Fruit fly (Drosophila melanogaster): Measurements from ENCODE around the gene CG5274.

CG5274 gene

dm6 chr3L:20410780-20411179, 16.7 kb downstream of the CG5274 start (continued):
- TF ChIP-seq Oaz (GFP tag; IDR thresholded peaks at IDR 0.05): no peak
- TF ChIP-seq CG17186 (GFP tag; optimal IDR thresholded peaks at IDR 0.05): no peak
- no peak for TF ChIP-seq fu2 (GFP tag; optimal IDR thresholded peaks at IDR 0.05)
- TF ChIP-seq CG2199 (GFP tag; IDR thresholded peaks at IDR 0.05): no peak
- TF ChIP-seq CG6854 (GFP tag; optimal IDR thresholded peaks at IDR 0.05): no peak
- no peak for TF ChIP-seq Xbp1 (GFP tag; optimal IDR thresholded peaks at IDR 0.05)
- no peak for TF ChIP-seq pfk (GFP tag; optimal IDR thresholded peaks at IDR 0.05)
- no peak for TF ChIP-seq lab (GFP tag; optimal IDR thresholded peaks at IDR 0.05)
- no peak for TF ChIP-seq pzg (GFP tag; optimal IDR thresholded peaks at IDR 0.05)
- no peak for TF ChIP-seq Hmr (GFP tag; optimal IDR thresholded peaks at IDR 0.05)
- TF ChIP-seq CG17568 (GFP tag; optimal IDR thresholded peaks at IDR 0.05): peak; percentile 23
- TF ChIP-seq CG12659 (GFP tag; optimal IDR thresholded peaks at IDR 0.05): peak; percentile 8
- TF ChIP-seq cg (GFP tag; optimal IDR thresholded peaks at IDR 0.05): peak; percentile 60
- TF ChIP-seq Eip74EF (GFP tag; optimal IDR thresholded peaks at IDR 0.05): peak in 1 of 2 experiments; percentile 52
- no peak for TF ChIP-seq pros (GFP tag; optimal IDR thresholded peaks at IDR 0.05)
- TF ChIP-seq CrebB (tag; optimal IDR thresholded peaks at IDR 0.05): no peak
- TF ChIP-seq NfI (GFP tag; optimal IDR thresholded peaks at IDR 0.05): peak; percentile 10
- no peak for TF ChIP-seq NK7.1 (GFP tag; optimal IDR thresholded peaks at IDR 0.05)
- TF ChIP-seq gsb-n (tag; optimal IDR thresholded peaks at IDR 0.05): peak; percentile 18
- no peak for TF ChIP-seq CG9215 (GFP tag; IDR thresholded peaks at IDR 0.05)
- no peak for TF ChIP-seq kah (GFP tag; optimal IDR thresholded peaks at IDR 0.05)
- TF ChIP-seq CG1792 (GFP tag; optimal IDR thresholded peaks at IDR 0.05): no peak
- no peak for TF ChIP-seq CG4282 (GFP tag; optimal IDR thresholded peaks at IDR 0.05)
- peak; percentile 13 for TF ChIP-seq CG13296 (GFP tag; optimal IDR thresholded peaks at IDR 0.05)
- TF ChIP-seq Ets97D (GFP tag; optimal IDR thresholded peaks at IDR 0.05): peak; percentile 90
- TF ChIP-seq B-H2 (GFP tag; optimal IDR thresholded peaks at IDR 0.05): peak; percentile 24
- TF ChIP-seq Opbp (GFP tag; IDR thresholded peaks at IDR 0.05; ENCODE audit: partially characterized antibody): no peak
- TF ChIP-seq CG10462 (GFP tag; optimal IDR thresholded peaks at IDR 0.05): no peak
- no peak for TF ChIP-seq CG1602 (GFP tag; optimal IDR thresholded peaks at IDR 0.05)
- TF ChIP-seq CG11504 (tag; optimal IDR thresholded peaks at IDR 0.05): no peak
- TF ChIP-seq ci (GFP tag; IDR thresholded peaks at IDR 0.05): peak; percentile 7; the same call in 1 of the 3 replicates
- no peak for TF ChIP-seq CG6254 (GFP tag; optimal IDR thresholded peaks at IDR 0.05)
- TF ChIP-seq CG7357 (GFP tag; IDR thresholded peaks at IDR 0.05): no peak
- TF ChIP-seq otp (GFP tag; IDR thresholded peaks at IDR 0.05): no peak
- TF ChIP-seq mirr (GFP tag; optimal IDR thresholded peaks at IDR 0.05): peak; percentile 26
- TF ChIP-seq sd (tag; optimal IDR thresholded peaks at IDR 0.05): peak; percentile 26
- TF ChIP-seq CG17385 (GFP tag; optimal IDR thresholded peaks at IDR 0.05): peak; percentile 22
- peak; percentile 27 for TF ChIP-seq Sox100B (GFP tag; optimal IDR thresholded peaks at IDR 0.05)

DNA sequence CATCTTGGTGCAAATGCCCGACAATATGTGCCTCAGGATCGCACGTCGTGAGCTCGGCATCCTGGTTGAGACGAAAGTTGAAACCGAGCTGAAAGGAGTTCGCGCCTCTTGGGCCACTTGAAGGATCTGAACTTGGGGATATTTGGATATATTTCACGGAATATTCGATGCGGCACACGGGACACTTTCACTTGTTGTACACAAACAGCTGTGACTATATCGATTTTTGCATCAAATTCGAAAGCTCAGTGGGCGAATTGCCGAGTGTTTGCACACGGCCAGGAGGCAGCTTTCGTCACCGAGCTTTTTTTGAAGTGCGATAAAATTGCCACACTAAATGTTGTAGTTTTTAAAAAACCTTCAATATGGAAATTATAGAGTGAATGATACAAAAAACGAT, 17.1 kb downstream of the CG5274 start, which contains the start of gene CG13248:
TSS of gene CG13248 (minus strand) at position 222 of the 400 bp plus-strand sequence.
- TF ChIP-seq MBD-R2 (GFP tag; IDR thresholded peaks at IDR 0.05): peak; percentile 22; the same call in 1 of the 2 replicates
- peak in 1 of 2 experiments; percentile 15 for TF ChIP-seq crp (GFP tag; optimal IDR thresholded peaks at IDR 0.05)
- TF ChIP-seq scrt (GFP tag; optimal IDR thresholded peaks at IDR 0.05): peak; percentile 63
- no peak for TF ChIP-seq gem (tag; optimal IDR thresholded peaks at IDR 0.05)
- TF ChIP-seq Doc2 (GFP tag; IDR thresholded peaks at IDR 0.05): no peak
- no peak for TF ChIP-seq Dref (GFP tag; IDR thresholded peaks at IDR 0.05)
- TF ChIP-seq onecut (GFP tag; IDR thresholded peaks at IDR 0.05): peak; percentile 95
- TF ChIP-seq CG2199 (GFP tag; IDR thresholded peaks at IDR 0.05): 0 out of 3 replicates have a peak, but pooled peaks have one; percentile 4

All from whole organism, embryonic.